Worm (Caenorhabditis elegans): ENCODE results near the gene smvt-1.

DNA sequence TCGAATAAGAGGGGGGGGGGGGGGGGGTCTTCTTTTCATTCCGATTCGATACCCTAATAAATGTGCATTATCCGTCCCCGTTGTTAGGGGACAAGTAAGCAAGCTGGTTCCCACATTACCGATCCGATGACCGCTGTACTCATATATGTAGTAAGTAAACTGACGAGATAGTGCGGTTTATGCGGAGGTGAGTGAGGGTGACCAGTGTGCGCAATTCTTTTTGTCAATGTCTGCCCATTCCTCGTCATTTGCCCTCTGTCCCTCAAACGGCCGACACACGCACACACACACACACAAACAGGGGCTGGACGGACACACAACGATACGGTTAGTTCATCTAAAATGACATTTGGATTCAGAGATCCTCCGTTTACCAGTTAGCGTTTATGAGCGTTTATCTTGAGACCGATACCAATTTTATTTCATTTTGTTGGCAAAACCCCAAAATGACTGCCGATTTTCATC, 3.5 kb upstream of the smvt-1 start, which contains the start of gene aat-3:
- TF ChIP-seq elt-2 (tag; optimal IDR thresholded peaks at IDR 0.05): no peak
- peak; percentile 1 for TF ChIP-seq rnt-1 (tag; optimal IDR thresholded peaks at IDR 0.05)
- TF ChIP-seq dmd-4 (tag; optimal IDR thresholded peaks at IDR 0.05; ENCODE audit: borderline replicate concordance): no peak
- no peak for TF ChIP-seq nhr-11 (tag; optimal IDR thresholded peaks at IDR 0.05)
- TF ChIP-seq madf-2 (tag; optimal IDR thresholded peaks at IDR 0.05): no peak
- no peak for TF ChIP-seq lim-6 (tag; optimal IDR thresholded peaks at IDR 0.05)
- TF ChIP-seq ahr-1 (tag; optimal IDR thresholded peaks at IDR 0.05): no peak
- TF ChIP-seq eyg-1 (tag; optimal IDR thresholded peaks at IDR 0.05): no peak
- TF ChIP-seq ceh-9 (tag; optimal IDR thresholded peaks at IDR 0.05): no peak
- TF ChIP-seq mec-3 (tag; optimal IDR thresholded peaks at IDR 0.05; ENCODE audit: borderline replicate concordance): no peak
